Fruit fly (Drosophila melanogaster): ENCODE data around the gene COX6AL2.

dm6 chr3L:18890283-18891175, 23.4 kb downstream of the COX6AL2 start, which contains the start of gene CG3961:
- TF ChIP-seq CG6689 (GFP tag; IDR thresholded peaks at IDR 0.05) (peak; percentile 97), Abd-B (GFP tag; optimal IDR thresholded peaks at IDR 0.05) (peak; percentile 97), CG14965 (GFP tag; optimal IDR thresholded peaks at IDR 0.05; ENCODE audit: borderline replicate concordance) (no peak), Aef1 (GFP tag; IDR thresholded peaks at IDR 0.05) (peak; percentile 84), CG30403 (GFP tag; optimal IDR thresholded peaks at IDR 0.05) (peak; percentile 99), D (optimal IDR thresholded peaks at IDR 0.05) (no peak), D (GFP tag; optimal IDR thresholded peaks at IDR 0.05) (peak; percentile 99), Adf1 (GFP tag; IDR thresholded peaks at IDR 0.05) (peak; percentile 40), CG16813 (GFP tag; IDR thresholded peaks at IDR 0.05; ENCODE audit: partially characterized antibody) (no peak), Taf1 (GFP tag; IDR thresholded peaks at IDR 0.05) (peak; percentile 51; the same call in 1 of the 2 replicates), D19B (GFP tag; optimal IDR thresholded peaks at IDR 0.05) (peak; percentile 84)

All from whole organism, embryonic.